Worm (Caenorhabditis elegans) whole organism, young adult: Measurements from ENCODE around the gene lem-2.

Experiments
- C06A6.2 ChIP-seq: fragments of 200-800 bp; sonication (Bioruptor generic); conservative IDR thresholded peaks from 2 replicates; pipeline ENCODE4 v1.3.6; 2022; ENCODE audit warnings: missing genetic modification characterization, missing compliant biosample characterization
- C17E4.6 ChIP-seq: fragments of 200-800 bp; sonication (Bioruptor generic); IDR thresholded peaks from 2 replicates; pipeline ENCODE4 v1.3.6; 2022; ENCODE audit warnings: missing genetic modification reagents, missing genetic modification characterization, missing compliant biosample characterization
- F37B4.10 ChIP-seq: fragments of 200-800 bp; sonication (Bioruptor generic); IDR thresholded peaks from 2 replicates; pipeline ENCODE4 v1.3.6; 2022; ENCODE audit warnings: missing genetic modification characterization, missing compliant biosample characterization
- F52B5.7 ChIP-seq: sonication (generic microtip); optimal IDR thresholded peaks from 2 replicates; lab custom pipeline; 2016; ENCODE audit warnings: mild to moderate bottlenecking, missing genetic modification characterization, missing compliant biosample characterization
- F55B11.4 ChIP-seq: sonication (generic microtip); optimal IDR thresholded peaks from 2 replicates; lab custom pipeline; 2016; ENCODE audit warnings: missing compliant biosample characterization, missing genetic modification characterization, borderline replicate concordance; ENCODE audit not compliant: insufficient read depth
- K11D2.4 ChIP-seq: fragments of 200-800 bp; sonication (Bioruptor generic); IDR thresholded peaks from 2 replicates; pipeline ENCODE4 v1.3.6; 2022; ENCODE audit warnings: missing genetic modification reagents, missing genetic modification characterization, missing compliant biosample characterization
- T07F8.4 ChIP-seq: sonication (generic microtip); optimal IDR thresholded peaks from 2 replicates; lab custom pipeline; 2016; ENCODE audit warnings: mild to moderate bottlenecking, missing genetic modification characterization, moderate library complexity, missing compliant biosample characterization
- Y53F4B.3 ChIP-seq: fragments of 200-800 bp; sonication (Bioruptor generic); IDR thresholded peaks from 2 replicates; pipeline ENCODE4 v1.3.6; 2022; ENCODE audit warnings: missing genetic modification reagents, missing genetic modification characterization, missing compliant biosample characterization
- Y79H2A.3 ChIP-seq: fragments of 200-800 bp; sonication (Bioruptor generic); conservative IDR thresholded peaks from 2 replicates; pipeline ENCODE4 v1.3.6; 2022; ENCODE audit warnings: missing genetic modification reagents, missing genetic modification characterization, missing compliant biosample characterization
- cebp-1 ChIP-seq, 2 experiments: fragments of 200-800 bp in 1 of 2; sonication (Bioruptor generic) in 1 of 2; sonication (generic microtip) in 1 of 2; IDR thresholded peaks in 1 of 2; optimal IDR thresholded peaks in 1 of 2; 2 replicates each; pipeline versions ENCODE4 v1.3.6 to Lab custom; 2017 to 2022; ENCODE audit warnings: missing compliant biosample characterization in 2 of 2, missing genetic modification characterization in 2 of 2, mild to moderate bottlenecking in 1 of 2, missing genetic modification reagents in 1 of 2, moderate library complexity in 1 of 2
- ceh-27 ChIP-seq: fragments of 200-800 bp; sonication (Bioruptor generic); optimal IDR thresholded peaks from 2 replicates; lab custom pipeline; 2018; ENCODE audit warnings: mild to moderate bottlenecking, missing genetic modification characterization, moderate library complexity, missing compliant biosample characterization
- ceh-40 ChIP-seq: fragments of 200-800 bp; sonication (Bioruptor generic); IDR thresholded peaks from 2 replicates; pipeline ENCODE4 v1.3.6; 2022; ENCODE audit warnings: missing genetic modification characterization, missing compliant biosample characterization
- chd-7 ChIP-seq: sonication (generic microtip); optimal IDR thresholded peaks from 2 replicates; lab custom pipeline; 2016; ENCODE audit warnings: mild to moderate bottlenecking, missing genetic modification characterization, moderate library complexity, missing compliant biosample characterization
- dpl-1 ChIP-seq: fragments of 150-350 bp; optimal IDR thresholded peaks from 2 replicates; lab custom pipeline; 2014; ENCODE audit warnings: missing biosample characterization, missing genetic modification reagents, missing genetic modification characterization
- egl-44 ChIP-seq: fragments of 200-800 bp; sonication (Bioruptor generic); IDR thresholded peaks from 2 replicates; pipeline ENCODE4 v1.3.6; 2022; ENCODE audit warnings: missing genetic modification reagents, missing genetic modification characterization, missing compliant biosample characterization
- egrh-3 ChIP-seq: fragments of 200-800 bp; sonication (Bioruptor generic); IDR thresholded peaks from 2 replicates; pipeline ENCODE4 v1.3.6; 2022; ENCODE audit warnings: missing genetic modification reagents, missing genetic modification characterization, missing compliant biosample characterization
- ets-4 ChIP-seq: fragments of 200-800 bp; sonication (Bioruptor generic); optimal IDR thresholded peaks from 2 replicates; lab custom pipeline; 2018; ENCODE audit warnings: mild to moderate bottlenecking, missing genetic modification characterization, missing compliant biosample characterization
- him-1 ChIP-seq: sonication (generic microtip); optimal IDR thresholded peaks from 2 replicates; lab custom pipeline; 2016; ENCODE audit warnings: missing genotype, missing genetic modification reagents, missing genetic modification characterization, missing compliant biosample characterization
- hlh-26 ChIP-seq: fragments of 200-800 bp; sonication (Bioruptor generic); conservative IDR thresholded peaks from 2 replicates; pipeline ENCODE4 v1.3.6; 2022; ENCODE audit warnings: missing genetic modification reagents, missing genetic modification characterization, missing compliant biosample characterization
- lag-1 ChIP-seq: fragments of 200-800 bp; sonication (Bioruptor generic); IDR thresholded peaks from 2 replicates; pipeline ENCODE4 v1.3.6; 2022; ENCODE audit warnings: missing genetic modification reagents, missing genetic modification characterization, missing compliant biosample characterization
- let-526 ChIP-seq: fragments of 200-800 bp; sonication (Bioruptor generic); IDR thresholded peaks from 2 replicates; pipeline ENCODE4 v1.3.6; 2022; ENCODE audit warnings: missing genetic modification reagents, missing genetic modification characterization, missing compliant biosample characterization
- let-607 ChIP-seq, 2 experiments: fragments of 200-800 bp in 1 of 2; sonication (Bioruptor generic) in 1 of 2; sonication (generic microtip) in 1 of 2; optimal IDR thresholded peaks; 2 replicates each; lab custom pipeline; 2016 to 2018; ENCODE audit warnings: mild to moderate bottlenecking in 2 of 2, missing compliant biosample characterization in 2 of 2, missing genetic modification characterization in 2 of 2, moderate library complexity in 2 of 2, missing genotype in 1 of 2
- lir-1 ChIP-seq: fragments of 200-800 bp; sonication (Bioruptor generic); conservative IDR thresholded peaks from 2 replicates; pipeline ENCODE4 v1.3.6; 2022; ENCODE audit warnings: missing genetic modification reagents, missing genetic modification characterization, missing compliant biosample characterization
- madf-6 ChIP-seq: fragments of 200-800 bp; sonication (Bioruptor generic); IDR thresholded peaks from 2 replicates; pipeline ENCODE4 v1.3.6; 2022; ENCODE audit warnings: missing genetic modification reagents, missing genetic modification characterization, missing compliant biosample characterization
- mcd-1 ChIP-seq: fragments of 200-800 bp; sonication (Bioruptor generic); IDR thresholded peaks from 2 replicates; pipeline ENCODE4 v1.3.6; 2022; ENCODE audit warnings: missing genetic modification reagents, missing genetic modification characterization, missing compliant biosample characterization
- mes-4 ChIP-seq: sonication (generic microtip); optimal IDR thresholded peaks from 2 replicates; lab custom pipeline; 2016; ENCODE audit warnings: missing genotype, missing genetic modification characterization, missing compliant biosample characterization
- mxl-1 ChIP-seq: sonication (generic microtip); optimal IDR thresholded peaks from 2 replicates; lab custom pipeline; 2016; ENCODE audit warnings: missing genetic modification characterization, missing compliant biosample characterization
- nfyb-1 ChIP-seq: fragments of 200-800 bp; sonication (Bioruptor generic); IDR thresholded peaks from 2 replicates; pipeline ENCODE4 v1.3.6; 2022; ENCODE audit warnings: missing genetic modification reagents, missing genetic modification characterization, missing compliant biosample characterization
- nhr-179 ChIP-seq: sonication (generic microtip); optimal IDR thresholded peaks from 2 replicates; lab custom pipeline; 2016; ENCODE audit warnings: mild to moderate bottlenecking, missing genetic modification characterization, missing compliant biosample characterization
- nhr-80 ChIP-seq: sonication (generic microtip); optimal IDR thresholded peaks from 2 replicates; lab custom pipeline; 2016; ENCODE audit warnings: missing genetic modification characterization, missing compliant biosample characterization
- somi-1 ChIP-seq: fragments of 200-800 bp; sonication (Bioruptor generic); optimal IDR thresholded peaks from 2 replicates; lab custom pipeline; 2018; ENCODE audit warnings: mild to moderate bottlenecking, missing genetic modification characterization, missing compliant biosample characterization
- tlf-1 ChIP-seq: fragments of 200-800 bp; sonication (Bioruptor generic); optimal IDR thresholded peaks from 2 replicates; lab custom pipeline; 2018; ENCODE audit warnings: mild to moderate bottlenecking, missing genetic modification characterization, missing compliant biosample characterization
- zfh-2 ChIP-seq: fragments of 200-800 bp; sonication (Bioruptor generic); conservative IDR thresholded peaks from 2 replicates; pipeline ENCODE4 v1.3.6; 2022; ENCODE audit warnings: missing genetic modification reagents, missing genetic modification characterization, missing compliant biosample characterization
- ztf-18 ChIP-seq: sonication (generic microtip); optimal IDR thresholded peaks from 2 replicates; lab custom pipeline; 2016; ENCODE audit warnings: missing genotype, mild to moderate bottlenecking, missing genetic modification characterization, missing compliant biosample characterization
- ztf-25 ChIP-seq: fragments of 200-800 bp; sonication (Bioruptor generic); IDR thresholded peaks from 2 replicates; pipeline ENCODE4 v1.3.6; 2022; ENCODE audit warnings: missing genetic modification reagents, missing genetic modification characterization, missing compliant biosample characterization

The lem-2 gene

ce11 chrII:14032705-14033104 is 30.5 kb upstream of the lem-2 start (continued):
- no peak for TF ChIP-seq lag-1 (GFP tag; lab: Robert Waterston, UW)
- TF ChIP-seq ceh-40 (GFP tag; lab: Robert Waterston, UW), result no peak
- TF ChIP-seq nhr-80 (tag; lab: Kevin White, UChicago), result no peak
- TF ChIP-seq ztf-18 (tag; lab: Kevin White, UChicago), result no peak
- no peak for TF ChIP-seq Y79H2A.3
- TF ChIP-seq mxl-1 (tag; lab: Kevin White, UChicago), result peak; percentile 14
- no peak for TF ChIP-seq somi-1 (GFP tag; lab: Kevin White, UChicago)
- no peak for TF ChIP-seq F55B11.4 (tag; lab: Kevin White, UChicago)
- TF ChIP-seq F37B4.10, result no peak
- TF ChIP-seq egrh-3 (GFP tag; lab: Robert Waterston, UW), result no peak
- TF ChIP-seq F52B5.7, result no peak
- peak; percentile 32; the same call in 1 of the 2 replicates for TF ChIP-seq mcd-1 (GFP tag; lab: Robert Waterston, UW)
- TF ChIP-seq Y53F4B.3 (GFP tag; lab: Robert Waterston, UW), result no peak
- TF ChIP-seq ets-4 (GFP tag; lab: Kevin White, UChicago), result no peak
- no peak for TF ChIP-seq let-607 (tag; optimal IDR thresholded peaks at IDR 0.05; lab: Kevin White, UChicago)
- no peak for TF ChIP-seq egl-44 (GFP tag; lab: Robert Waterston, UW)
- TF ChIP-seq C06A6.2, result peak; percentile 32; the same call in 1 of the 2 replicates
- no peak for TF ChIP-seq nhr-179 (tag; lab: Kevin White, UChicago)
- no peak for TF ChIP-seq C17E4.6 (GFP tag; lab: Robert Waterston, UW)
- no peak for TF ChIP-seq hlh-26
- peak; percentile 3 for TF ChIP-seq chd-7
- no peak for TF ChIP-seq lir-1
- no peak for TF ChIP-seq mes-4 (tag; lab: Kevin White, UChicago)
- TF ChIP-seq ceh-27 (GFP tag; lab: Kevin White, UChicago), result no peak
- TF ChIP-seq dpl-1 (GFP tag; lab: Kevin White, UChicago), result no peak
- peak; percentile 66 for TF ChIP-seq K11D2.4 (GFP tag; lab: Robert Waterston, UW)
- TF ChIP-seq nfyb-1 (GFP tag; lab: Robert Waterston, UW), result peak; percentile 72; the same call in 1 of the 2 replicates
- no peak for TF ChIP-seq ztf-25 (GFP tag; lab: Robert Waterston, UW)
- TF ChIP-seq T07F8.4 (tag; lab: Kevin White, UChicago), result no peak

- peak; percentile 4; the same call in 1 of the 2 replicates for TF ChIP-seq let-526 (GFP tag; lab: Robert Waterston, UW)
- TF ChIP-seq zfh-2, result peak; percentile 72
- TF ChIP-seq tlf-1 (GFP tag; lab: Kevin White, UChicago), result no peak
- TF ChIP-seq egrh-3 (GFP tag; lab: Robert Waterston, UW), result peak; percentile 12; the same call in 1 of the 2 replicates
Measured at ce11 chrII:14034559-14034958, 28.7 kb upstream of the lem-2 start.

- TF ChIP-seq mcd-1 (GFP tag; lab: Robert Waterston, UW) (peak; percentile 11; the same call in 1 of the 2 replicates), C06A6.2 (no peak), cebp-1 (GFP tag; IDR thresholded peaks at IDR 0.05; lab: Robert Waterston, UW) (no peak), cebp-1 (tag; optimal IDR thresholded peaks at IDR 0.05; lab: Kevin White, UChicago) (peak; percentile 23), zfh-2 (0 out of 2 replicates have a peak, but pooled peaks have one; percentile 46), madf-6 (GFP tag; lab: Robert Waterston, UW) (peak; percentile 12; the same call in 1 of the 2 replicates), him-1 (tag; lab: Kevin White, UChicago) (no peak)
Measured at ce11 chrII:14036724-14037483, 26.3 kb upstream of the lem-2 start.
